Worm (Caenorhabditis elegans) whole organism, late embryonic: ENCODE data around the gene bet-2.

Source experiments
- F13H6.1 ChIP-seq: sonication (generic microtip); optimal IDR thresholded peaks from 2 replicates; lab custom pipeline; 2016; ENCODE audit warnings: missing genetic modification characterization, missing compliant biosample characterization
- K02D7.2 ChIP-seq: sonication (generic microtip); optimal IDR thresholded peaks from 2 replicates; lab custom pipeline; 2017; ENCODE audit warnings: mild to moderate bottlenecking, missing genetic modification characterization, missing compliant biosample characterization
- K09A11.1 ChIP-seq: sonication (generic microtip); optimal IDR thresholded peaks from 2 replicates; lab custom pipeline; 2017; ENCODE audit warnings: antibody characterized with exemption, mild to moderate bottlenecking, missing genetic modification characterization, missing compliant biosample characterization; ENCODE audit not compliant: insufficient read depth
- Y22D7AL.16 ChIP-seq: sonication (generic microtip); optimal IDR thresholded peaks from 2 replicates; lab custom pipeline; 2016; ENCODE audit warnings: missing genetic modification characterization, missing compliant biosample characterization
- ahr-1 ChIP-seq: sonication (generic microtip); optimal IDR thresholded peaks from 2 replicates; lab custom pipeline; 2016; ENCODE audit warnings: missing genetic modification characterization, missing compliant biosample characterization
- ama-1 ChIP-seq: fragments of 150-350 bp; optimal IDR thresholded peaks from 2 replicates; lab custom pipeline; 2014
- ceh-14 ChIP-seq: sonication (generic microtip); optimal IDR thresholded peaks from 2 replicates; lab custom pipeline; 2016; ENCODE audit warnings: missing genotype, missing genetic modification characterization, missing compliant biosample characterization
- ceh-2 ChIP-seq: sonication (generic microtip); optimal IDR thresholded peaks from 2 replicates; lab custom pipeline; 2016; ENCODE audit warnings: missing genotype, missing genetic modification characterization, missing compliant biosample characterization
- ceh-30 ChIP-seq: fragments of 150-350 bp; optimal IDR thresholded peaks from 2 replicates; lab custom pipeline; 2014; ENCODE audit warnings: missing biosample characterization, missing genetic modification characterization
- ceh-45 ChIP-seq: fragments of 200-800 bp; sonication (Bioruptor generic); IDR thresholded peaks from 2 replicates; pipeline ENCODE4 v1.3.6; 2022; ENCODE audit warnings: missing genetic modification reagents, missing genetic modification characterization, missing compliant biosample characterization
- ceh-6 ChIP-seq: fragments of 200-800 bp; sonication (Bioruptor generic); optimal IDR thresholded peaks from 2 replicates; lab custom pipeline; 2018; ENCODE audit warnings: mild to moderate bottlenecking, missing genetic modification characterization, missing compliant biosample characterization
- che-1 ChIP-seq: sonication (generic microtip); optimal IDR thresholded peaks from 2 replicates; lab custom pipeline; 2016; ENCODE audit warnings: mild to moderate bottlenecking, missing genetic modification characterization, missing compliant biosample characterization
- dmd-4 ChIP-seq: sonication (generic microtip); optimal IDR thresholded peaks from 2 replicates; lab custom pipeline; 2016; ENCODE audit warnings: borderline replicate concordance, missing genetic modification characterization, missing compliant biosample characterization
- elt-4 ChIP-seq: sonication (generic microtip); optimal IDR thresholded peaks from 2 replicates; lab custom pipeline; 2016; ENCODE audit warnings: missing genetic modification characterization, missing compliant biosample characterization
- ets-4 ChIP-seq: sonication (generic microtip); optimal IDR thresholded peaks from 2 replicates; lab custom pipeline; 2016; ENCODE audit warnings: missing genetic modification characterization, missing compliant biosample characterization
- eyg-1 ChIP-seq: sonication (generic microtip); optimal IDR thresholded peaks from 2 replicates; lab custom pipeline; 2016; ENCODE audit warnings: missing genotype, missing genetic modification characterization, missing compliant biosample characterization
- fax-1 ChIP-seq: sonication (generic microtip); optimal IDR thresholded peaks from 2 replicates; lab custom pipeline; 2016; ENCODE audit warnings: missing genotype, missing genetic modification characterization, missing compliant biosample characterization
- fkh-10 ChIP-seq: fragments of 150-350 bp; optimal IDR thresholded peaks from 2 replicates; lab custom pipeline; 2014; ENCODE audit warnings: missing biosample characterization, missing genetic modification reagents, missing genetic modification characterization
- fkh-6 ChIP-seq: sonication (generic microtip); optimal IDR thresholded peaks from 2 replicates; lab custom pipeline; 2016; ENCODE audit warnings: missing genetic modification characterization, missing compliant biosample characterization
- gmeb-2 ChIP-seq: sonication (generic microtip); optimal IDR thresholded peaks from 2 replicates; lab custom pipeline; 2016; ENCODE audit warnings: missing genetic modification characterization, inconsistent platforms, missing compliant biosample characterization
- hlh-13 ChIP-seq: fragments of 200-800 bp; sonication (Bioruptor generic); optimal IDR thresholded peaks from 2 replicates; lab custom pipeline; 2018; ENCODE audit warnings: mild to moderate bottlenecking, missing genetic modification characterization, missing compliant biosample characterization
- hlh-15 ChIP-seq: sonication (generic microtip); optimal IDR thresholded peaks from 2 replicates; lab custom pipeline; 2016; ENCODE audit warnings: missing genetic modification characterization, missing compliant biosample characterization
- hlh-30 ChIP-seq: sonication (generic microtip); optimal IDR thresholded peaks from 2 replicates; lab custom pipeline; 2017; ENCODE audit warnings: antibody characterized with exemption, missing genetic modification characterization, missing compliant biosample characterization; ENCODE audit not compliant: insufficient read depth
- hlh-6 ChIP-seq: sonication (generic microtip); optimal IDR thresholded peaks from 2 replicates; lab custom pipeline; 2016; ENCODE audit warnings: missing genotype, missing genetic modification characterization, missing compliant biosample characterization
- hlh-8 ChIP-seq: sonication (generic microtip); optimal IDR thresholded peaks from 2 replicates; lab custom pipeline; 2016; ENCODE audit warnings: missing genotype, missing genetic modification characterization, missing compliant biosample characterization
- lin-11 ChIP-seq: fragments of 200-800 bp; sonication (Bioruptor generic); optimal IDR thresholded peaks from 2 replicates; lab custom pipeline; 2018; ENCODE audit warnings: mild to moderate bottlenecking, missing genetic modification characterization, missing compliant biosample characterization
- mec-3 ChIP-seq: sonication (generic microtip); optimal IDR thresholded peaks from 2 replicates; lab custom pipeline; 2016; ENCODE audit warnings: borderline replicate concordance, missing genetic modification characterization, missing compliant biosample characterization
- nfya-1 ChIP-seq: sonication (generic microtip); optimal IDR thresholded peaks from 2 replicates; lab custom pipeline; 2017; ENCODE audit warnings: missing genetic modification characterization, mild to moderate bottlenecking, missing compliant biosample characterization, antibody characterized with exemption, moderate library complexity
- nhr-232 ChIP-seq: sonication (generic microtip); optimal IDR thresholded peaks from 2 replicates; lab custom pipeline; 2016; ENCODE audit warnings: missing genetic modification characterization, missing compliant biosample characterization
- odd-2 ChIP-seq: sonication (generic microtip); optimal IDR thresholded peaks from 2 replicates; lab custom pipeline; 2017; ENCODE audit warnings: antibody characterized with exemption, mild to moderate bottlenecking, missing genetic modification characterization, missing compliant biosample characterization
- pag-3 ChIP-seq: sonication (generic microtip); optimal IDR thresholded peaks from 2 replicates; lab custom pipeline; 2016; ENCODE audit warnings: missing compliant biosample characterization, missing genetic modification characterization, borderline replicate concordance
- pat-9 ChIP-seq: fragments of 200-800 bp; sonication (Bioruptor generic); optimal IDR thresholded peaks from 2 replicates; lab custom pipeline; 2018; ENCODE audit warnings: mild to moderate bottlenecking, missing genetic modification characterization, moderate library complexity, missing compliant biosample characterization
- pqm-1 ChIP-seq: sonication (generic microtip); optimal IDR thresholded peaks from 2 replicates; lab custom pipeline; 2016; ENCODE audit warnings: missing genetic modification characterization, missing compliant biosample characterization
- pros-1 ChIP-seq: fragments of 150-350 bp; optimal IDR thresholded peaks from 2 replicates; lab custom pipeline; 2014; ENCODE audit warnings: missing biosample characterization, missing genetic modification reagents, missing genetic modification characterization
- ref-2 ChIP-seq: sonication (generic microtip); optimal IDR thresholded peaks from 2 replicates; lab custom pipeline; 2016; ENCODE audit warnings: missing genetic modification characterization, missing compliant biosample characterization
- rnt-1 ChIP-seq: sonication (generic microtip); optimal IDR thresholded peaks from 2 replicates; lab custom pipeline; 2016; ENCODE audit warnings: missing genetic modification characterization, missing compliant biosample characterization
- sdc-2 ChIP-seq: sonication (generic microtip); optimal IDR thresholded peaks from 2 replicates; lab custom pipeline; 2016; ENCODE audit warnings: missing genotype, missing genetic modification characterization, missing compliant biosample characterization
- sox-2 ChIP-seq: fragments of 200-800 bp; sonication (Bioruptor generic); IDR thresholded peaks from 2 replicates; pipeline ENCODE4 v1.3.6; 2022; ENCODE audit warnings: missing genetic modification reagents, missing genetic modification characterization, missing compliant biosample characterization
- sox-4 ChIP-seq: sonication (generic microtip); optimal IDR thresholded peaks from 2 replicates; lab custom pipeline; 2017; ENCODE audit warnings: mild to moderate bottlenecking, missing genetic modification characterization, inconsistent platforms, missing compliant biosample characterization
- syd-9 ChIP-seq: sonication (generic microtip); optimal IDR thresholded peaks from 2 replicates; lab custom pipeline; 2016; ENCODE audit warnings: mild to moderate bottlenecking, missing genetic modification characterization, moderate library complexity, missing compliant biosample characterization
- tbx-2 ChIP-seq: sonication (generic microtip); optimal IDR thresholded peaks from 2 replicates; lab custom pipeline; 2016; ENCODE audit warnings: missing genetic modification characterization, missing compliant biosample characterization
- tbx-7 ChIP-seq: sonication (generic microtip); optimal IDR thresholded peaks from 2 replicates; lab custom pipeline; 2016; ENCODE audit warnings: missing genotype, missing genetic modification characterization, missing compliant biosample characterization
- ttx-3 ChIP-seq: sonication (generic microtip); optimal IDR thresholded peaks from 2 replicates; lab custom pipeline; 2016; ENCODE audit warnings: missing genetic modification reagents, missing genetic modification characterization, missing compliant biosample characterization
- unc-3 ChIP-seq, 2 experiments: fragments of 200-800 bp in 1 of 2; sonication (Bioruptor generic) in 1 of 2; sonication (generic microtip) in 1 of 2; conservative IDR thresholded peaks in 1 of 2; optimal IDR thresholded peaks in 1 of 2; 2 replicates each; pipeline versions ENCODE4 v1.3.6 to Lab custom; 2016 to 2022; ENCODE audit warnings: missing compliant biosample characterization in 2 of 2, missing genetic modification characterization in 2 of 2, missing genetic modification reagents in 1 of 2
- unc-42 ChIP-seq: sonication (generic microtip); optimal IDR thresholded peaks from 2 replicates; lab custom pipeline; 2016; ENCODE audit warnings: missing genotype, missing genetic modification characterization, missing compliant biosample characterization
- unc-55 ChIP-seq: sonication (generic microtip); optimal IDR thresholded peaks from 2 replicates; lab custom pipeline; 2017; ENCODE audit warnings: missing biosample characterization, missing genetic modification reagents, missing genetic modification characterization
- unc-86 ChIP-seq: sonication (generic microtip); optimal IDR thresholded peaks from 2 replicates; lab custom pipeline; 2016; ENCODE audit warnings: missing genetic modification characterization, missing compliant biosample characterization
- zip-5 ChIP-seq: sonication (generic microtip); optimal IDR thresholded peaks from 2 replicates; lab custom pipeline; 2016; ENCODE audit warnings: missing genetic modification characterization, missing compliant biosample characterization
- ztf-16 ChIP-seq: sonication (generic microtip); optimal IDR thresholded peaks from 2 replicates; lab custom pipeline; 2017; ENCODE audit warnings: missing genetic modification characterization, missing compliant biosample characterization

Gene bet-2

DNA sequence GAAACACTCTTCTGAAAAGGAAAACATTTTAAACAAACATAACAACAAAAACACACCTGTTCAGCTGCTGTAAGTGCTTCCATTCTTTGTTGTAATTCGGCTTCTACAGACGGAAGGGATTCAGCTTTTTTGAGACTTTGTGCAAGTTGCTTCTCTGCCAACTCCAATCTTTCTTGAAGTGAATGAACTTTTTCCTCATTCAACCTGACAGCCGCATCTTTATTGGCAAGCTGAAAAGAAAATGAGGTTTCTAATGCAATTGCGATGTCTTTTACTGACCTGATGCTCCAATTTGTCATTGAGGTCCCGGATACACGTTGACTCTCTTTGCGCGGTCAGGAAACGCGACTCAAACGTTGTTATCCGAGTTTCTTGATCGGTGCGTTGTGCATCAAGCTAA, 16.0 kb upstream of the bet-2 start:
- no peak for TF ChIP-seq tbx-7 (tag; lab: Kevin White, UChicago)
- no peak for TF ChIP-seq pat-9 (tag; lab: Kevin White, UChicago)
- no peak for TF ChIP-seq zip-5 (tag; lab: Kevin White, UChicago)
- no peak for TF ChIP-seq ceh-30 (tag; lab: Kevin White, UChicago)
- TF ChIP-seq odd-2 = no peak
- no peak for TF ChIP-seq Y22D7AL.16
- TF ChIP-seq hlh-8 (tag; lab: Kevin White, UChicago) = no peak
- no peak for TF ChIP-seq elt-4 (tag; lab: Kevin White, UChicago)
- no peak for TF ChIP-seq unc-42 (tag; lab: Kevin White, UChicago)
- TF ChIP-seq ceh-6 (GFP tag; lab: Kevin White, UChicago) = no peak
- TF ChIP-seq unc-3 (GFP tag; conservative IDR thresholded peaks at IDR 0.05; lab: Robert Waterston, UW) = no peak
- no peak for TF ChIP-seq unc-3 (tag; optimal IDR thresholded peaks at IDR 0.05; lab: Kevin White, UChicago)
- no peak for TF ChIP-seq pag-3 (tag; lab: Kevin White, UChicago)
- no peak for TF ChIP-seq K09A11.1 (tag; lab: Kevin White, UChicago)
- no peak for TF ChIP-seq sox-4 (tag; lab: Kevin White, UChicago)
- no peak for TF ChIP-seq pros-1 (tag; lab: Kevin White, UChicago)
- no peak for TF ChIP-seq ama-1 (lab: Kevin White, UChicago)
- TF ChIP-seq ref-2 (tag; lab: Kevin White, UChicago) = no peak
- TF ChIP-seq nfya-1 (tag; lab: Kevin White, UChicago) = no peak
- TF ChIP-seq ttx-3 (tag; lab: Kevin White, UChicago) = no peak
- no peak for TF ChIP-seq che-1 (tag; lab: Kevin White, UChicago)

DNA sequence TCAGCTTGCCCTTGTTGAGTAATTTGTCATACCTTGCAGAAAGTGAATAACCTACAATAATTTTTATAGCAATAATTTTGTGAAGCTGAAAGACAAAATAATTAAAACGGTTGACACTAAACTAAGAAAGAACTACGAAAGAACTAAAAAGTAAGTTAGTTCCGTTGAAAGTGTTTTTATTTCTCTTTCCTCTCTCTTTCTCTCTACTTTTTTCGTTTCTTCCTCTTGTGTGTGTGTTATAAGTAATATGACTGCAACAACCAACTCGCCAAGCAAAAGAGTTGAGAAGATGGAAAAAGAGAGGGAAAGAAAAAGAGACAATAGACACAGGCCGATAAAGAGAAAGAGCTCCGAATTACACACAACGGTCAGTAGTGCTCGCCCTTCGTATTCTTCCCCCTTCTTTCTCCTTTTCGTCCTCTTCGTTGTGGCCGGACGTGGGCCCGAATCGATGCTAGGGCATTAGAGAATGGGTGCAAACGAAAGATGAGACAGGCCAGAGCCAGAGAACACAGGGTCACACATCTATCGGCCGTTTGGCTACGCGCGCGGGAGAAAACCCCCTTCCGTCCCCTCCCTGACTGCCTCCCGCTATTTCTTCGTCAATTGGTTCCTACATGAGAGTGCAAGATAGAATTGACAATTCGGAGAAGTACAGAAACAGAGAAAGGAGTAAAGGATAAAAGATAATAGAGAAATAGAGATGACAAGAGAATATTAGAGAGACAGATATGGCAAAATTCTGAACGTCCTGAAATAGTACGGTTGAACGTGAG, 13.7 kb upstream of the bet-2 start, which contains the start of gene syd-2:
TSS of gene syd-2 (minus strand) at position 51 of the 776 bp plus-strand sequence.
- TF ChIP-seq hlh-15 (no peak), F13H6.1 (tag; lab: Kevin White, UChicago) (peak; percentile 64), fax-1 (tag; lab: Kevin White, UChicago) (peak; percentile 46), ahr-1 (tag; lab: Kevin White, UChicago) (peak; percentile 22), zip-5 (tag; lab: Kevin White, UChicago) (no peak), ref-2 (tag; lab: Kevin White, UChicago) (peak; percentile 93), tbx-2 (tag; lab: Kevin White, UChicago) (peak; percentile 92), hlh-6 (tag; lab: Kevin White, UChicago) (peak; percentile 58), ceh-2 (tag; lab: Kevin White, UChicago) (peak; percentile 68), ttx-3 (tag; lab: Kevin White, UChicago) (peak; percentile 4), sdc-2 (tag; lab: Kevin White, UChicago) (peak; percentile 80), ceh-14 (tag; lab: Kevin White, UChicago) (peak; percentile 82), ets-4 (tag; lab: Kevin White, UChicago) (peak; percentile 31), fkh-10 (GFP tag; lab: Kevin White, UChicago) (no peak), hlh-30 (tag; lab: Kevin White, UChicago) (peak; percentile 65), lin-11 (no peak), hlh-13 (GFP tag; lab: Kevin White, UChicago) (no peak), eyg-1 (peak; percentile 69), nhr-232 (tag; lab: Kevin White, UChicago) (peak; percentile 2), gmeb-2 (tag; lab: Kevin White, UChicago) (peak; percentile 61), dmd-4 (peak; percentile 52), unc-55 (GFP tag; lab: Kevin White, UChicago) (peak; percentile 61), syd-9 (peak; percentile 69), pqm-1 (tag; lab: Kevin White, UChicago) (no peak), pros-1 (tag; lab: Kevin White, UChicago) (peak; percentile 60), fkh-6 (tag; lab: Kevin White, UChicago) (no peak), nfya-1 (tag; lab: Kevin White, UChicago) (peak; percentile 89), mec-3 (no peak), rnt-1 (peak; percentile 90), ceh-45 (GFP tag; lab: Robert Waterston, UW) (no peak), sox-2 (GFP tag; lab: Robert Waterston, UW) (peak; percentile 34), ztf-16 (tag; lab: Kevin White, UChicago) (no peak), unc-86 (no peak), elt-4 (tag; lab: Kevin White, UChicago) (no peak), K02D7.2 (tag; lab: Kevin White, UChicago) (peak; percentile 30)
